Worm (Caenorhabditis elegans) whole organism, L3 larva: ENCODE measurements around the gene Y14H12B.2.

Experiments used
- R02D3.7 ChIP-seq: fragments of 150-350 bp; optimal IDR thresholded peaks from 2 replicates; lab custom pipeline; 2014; ENCODE audit warnings: missing biosample characterization, missing genetic modification characterization
- ZK546.5 ChIP-seq: sonication (generic microtip); optimal IDR thresholded peaks from 2 replicates; lab custom pipeline; 2017; ENCODE audit warnings: missing biosample characterization, missing genetic modification characterization
- aly-2 ChIP-seq: fragments of 150-350 bp; optimal IDR thresholded peaks from 2 replicates; lab custom pipeline; 2014; ENCODE audit warnings: missing biosample characterization, missing genetic modification characterization
- ceh-16 ChIP-seq: sonication (generic microtip); optimal IDR thresholded peaks from 2 replicates; lab custom pipeline; 2017; ENCODE audit warnings: missing biosample characterization, missing genetic modification characterization
- ceh-28 ChIP-seq: fragments of 150-350 bp; optimal IDR thresholded peaks from 2 replicates; lab custom pipeline; 2014; ENCODE audit warnings: missing biosample characterization, missing genetic modification reagents, missing genetic modification characterization
- ceh-82 ChIP-seq: fragments of 150-350 bp; optimal IDR thresholded peaks from 2 replicates; lab custom pipeline; 2014; ENCODE audit warnings: missing biosample characterization, missing genetic modification characterization
- daf-12 ChIP-seq: fragments of 150-350 bp; optimal IDR thresholded peaks from 2 replicates; lab custom pipeline; 2014; ENCODE audit warnings: missing biosample characterization, missing genetic modification reagents, missing genetic modification characterization
- egl-27 ChIP-seq: sonication (generic microtip); optimal IDR thresholded peaks from 4 replicates; lab custom pipeline; 2017; ENCODE audit warnings: missing biosample characterization, missing genetic modification reagents, missing genetic modification characterization
- elt-1 ChIP-seq: fragments of 150-350 bp; optimal IDR thresholded peaks from 2 replicates; lab custom pipeline; 2014; ENCODE audit warnings: missing biosample characterization, missing genetic modification characterization
- elt-2 ChIP-seq: sonication (generic microtip); optimal IDR thresholded peaks from 2 replicates; lab custom pipeline; 2016; ENCODE audit warnings: missing genetic modification reagents, mild to moderate bottlenecking, missing genetic modification characterization, missing compliant biosample characterization
- elt-3 ChIP-seq, 3 experiments: fragments of 150-350 bp in 1 of 3; sonication (generic microtip) in 2 of 3; optimal IDR thresholded peaks; 2 replicates in 2 of 3; 4 replicates in 1 of 3; lab custom pipeline; 2014 to 2017; ENCODE audit warnings: missing biosample characterization in 3 of 3, missing genetic modification characterization in 3 of 3
- eor-1 ChIP-seq, 2 experiments: fragments of 150-350 bp; optimal IDR thresholded peaks; 2 replicates each; lab custom pipeline; 2014 to 2018; ENCODE audit warnings: missing biosample characterization in 2 of 2, missing genetic modification characterization in 2 of 2
- hmg-11 ChIP-seq: sonication (generic microtip); optimal IDR thresholded peaks from 2 replicates; lab custom pipeline; 2016; ENCODE audit warnings: missing genetic modification characterization, missing compliant biosample characterization
- jun-1 ChIP-seq: fragments of 150-350 bp; optimal IDR thresholded peaks from 2 replicates; lab custom pipeline; 2014; ENCODE audit warnings: missing biosample characterization, missing genetic modification reagents, missing genetic modification characterization
- lin-15B ChIP-seq: fragments of 150-350 bp; optimal IDR thresholded peaks from 2 replicates; lab custom pipeline; 2014; ENCODE audit warnings: missing biosample characterization, missing genetic modification characterization
- lin-39 ChIP-seq: fragments of 150-350 bp; optimal IDR thresholded peaks from 2 replicates; lab custom pipeline; 2018; ENCODE audit warnings: missing biosample characterization, missing genetic modification reagents, missing genetic modification characterization
- nfya-1 ChIP-seq: sonication (generic microtip); optimal IDR thresholded peaks from 2 replicates; lab custom pipeline; 2017; ENCODE audit warnings: missing genetic modification characterization, mild to moderate bottlenecking, missing compliant biosample characterization, antibody characterized with exemption, moderate library complexity; ENCODE audit not compliant: insufficient read depth
- nhr-11 ChIP-seq: fragments of 150-350 bp; optimal IDR thresholded peaks from 2 replicates; lab custom pipeline; 2014; ENCODE audit warnings: missing biosample characterization, missing genetic modification characterization
- nhr-12 ChIP-seq: fragments of 150-350 bp; optimal IDR thresholded peaks from 2 replicates; lab custom pipeline; 2014; ENCODE audit warnings: missing biosample characterization, missing genetic modification characterization
- nhr-23 ChIP-seq: fragments of 150-350 bp; optimal IDR thresholded peaks from 2 replicates; lab custom pipeline; 2014; ENCODE audit warnings: missing biosample characterization, missing genetic modification reagents, missing genetic modification characterization
- nhr-237 ChIP-seq: fragments of 150-350 bp; optimal IDR thresholded peaks from 2 replicates; lab custom pipeline; 2014; ENCODE audit warnings: missing biosample characterization, missing genetic modification characterization
- nhr-25 ChIP-seq: sonication (generic microtip); optimal IDR thresholded peaks from 2 replicates; lab custom pipeline; 2017; ENCODE audit warnings: missing biosample characterization, missing genetic modification characterization
- nhr-28 ChIP-seq: fragments of 150-350 bp; optimal IDR thresholded peaks from 2 replicates; lab custom pipeline; 2014; ENCODE audit warnings: missing biosample characterization, missing genetic modification characterization
- nhr-43 ChIP-seq: sonication (generic microtip); optimal IDR thresholded peaks from 2 replicates; lab custom pipeline; 2016; ENCODE audit warnings: mild to moderate bottlenecking, missing genetic modification characterization, missing compliant biosample characterization; ENCODE audit not compliant: poor library complexity, severe bottlenecking
- nhr-67 ChIP-seq: fragments of 150-350 bp; optimal IDR thresholded peaks from 2 replicates; lab custom pipeline; 2014; ENCODE audit warnings: missing biosample characterization, missing genetic modification characterization
- nhr-76 ChIP-seq: fragments of 150-350 bp; sonication (generic microtip); optimal IDR thresholded peaks from 5 replicates; lab custom pipeline; 2014; ENCODE audit warnings: missing biosample characterization, missing genetic modification characterization
- nhr-77 ChIP-seq: fragments of 150-350 bp; optimal IDR thresholded peaks from 2 replicates; lab custom pipeline; 2014; ENCODE audit warnings: missing biosample characterization, missing genetic modification characterization
- pqm-1 ChIP-seq: fragments of 150-350 bp; optimal IDR thresholded peaks from 2 replicates; lab custom pipeline; 2017; ENCODE audit warnings: missing biosample characterization, missing genetic modification characterization, inconsistent platforms
- skn-1 ChIP-seq: fragments of 150-350 bp; optimal IDR thresholded peaks from 2 replicates; lab custom pipeline; 2014; ENCODE audit warnings: missing biosample characterization, missing genetic modification characterization
- snpc-4 ChIP-seq: fragments of 150-350 bp; optimal IDR thresholded peaks from 2 replicates; lab custom pipeline; 2014; ENCODE audit warnings: missing biosample characterization, missing genetic modification characterization
- tbx-2 ChIP-seq: sonication (generic microtip); optimal IDR thresholded peaks from 2 replicates; lab custom pipeline; 2016; ENCODE audit warnings: mild to moderate bottlenecking, missing genetic modification characterization, missing compliant biosample characterization
- unc-39 ChIP-seq: sonication (generic microtip); optimal IDR thresholded peaks from 4 replicates; lab custom pipeline; 2017; ENCODE audit warnings: missing biosample characterization, missing genetic modification characterization
- ztf-4 ChIP-seq: fragments of 150-350 bp; optimal IDR thresholded peaks from 2 replicates; lab custom pipeline; 2014; ENCODE audit warnings: missing biosample characterization, missing genetic modification characterization

Gene Y14H12B.2

DNA sequence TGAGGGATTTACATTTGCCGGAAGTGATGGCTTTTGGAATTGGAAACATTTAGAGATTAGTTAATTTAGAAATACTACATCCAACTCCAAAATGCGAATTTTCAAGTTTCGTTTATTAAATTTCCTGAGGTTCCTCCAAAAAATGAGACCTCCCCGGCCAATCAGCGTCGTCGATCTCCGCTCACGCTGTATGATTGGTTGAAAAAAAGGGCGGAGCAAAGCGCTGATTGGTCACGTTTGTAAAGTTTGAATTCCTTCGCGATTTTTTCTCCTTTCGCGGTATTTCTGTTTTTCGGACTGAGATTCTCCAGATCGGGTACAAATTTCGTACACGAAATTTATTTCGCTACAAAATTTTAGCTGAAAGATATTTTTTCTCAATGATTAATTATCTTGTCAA is 13.9 kb upstream of the Y14H12B.2 start:
- TF ChIP-seq lin-39 (tag; lab: Kevin White, UChicago) = no peak
- peak; percentile 83 for TF ChIP-seq nfya-1 (tag; lab: Kevin White, UChicago)
- no peak for TF ChIP-seq nhr-12
- TF ChIP-seq nhr-23 = no peak
- TF ChIP-seq daf-12 (tag; lab: Kevin White, UChicago) = no peak
- no peak for TF ChIP-seq aly-2
- TF ChIP-seq ztf-4 = no peak
- TF ChIP-seq, all 47 proteins: peak for 1

DNA sequence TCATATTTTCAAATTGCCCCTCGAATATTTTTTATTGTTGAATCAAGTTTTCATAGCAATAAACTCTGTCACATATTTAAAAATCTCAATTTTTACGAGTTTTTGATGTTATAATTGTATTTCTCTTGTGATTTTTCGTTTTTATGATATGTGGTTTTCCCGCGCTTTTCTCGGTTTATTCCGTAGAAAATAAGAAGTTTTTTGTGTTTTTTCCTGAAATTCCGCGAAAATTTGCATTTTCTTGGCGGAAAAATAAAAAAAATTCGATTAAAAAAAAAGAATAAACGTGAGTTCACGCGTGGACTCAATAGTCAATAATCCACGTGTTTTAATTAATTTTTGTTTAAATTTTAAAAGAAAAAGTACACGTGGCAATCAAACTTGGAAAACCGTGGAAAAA is 2.5 kb upstream of the Y14H12B.2 start:
- TF ChIP-seq nhr-67 (tag; lab: Kevin White, UChicago) (no peak), nhr-12 (no peak), nhr-77 (tag; lab: Kevin White, UChicago) (no peak), R02D3.7 (tag; lab: Kevin White, UChicago) (no peak), nhr-23 (no peak), eor-1 (tag; optimal IDR thresholded peaks at IDR 0.05; lab: Kevin White, UChicago) (no peak)

DNA sequence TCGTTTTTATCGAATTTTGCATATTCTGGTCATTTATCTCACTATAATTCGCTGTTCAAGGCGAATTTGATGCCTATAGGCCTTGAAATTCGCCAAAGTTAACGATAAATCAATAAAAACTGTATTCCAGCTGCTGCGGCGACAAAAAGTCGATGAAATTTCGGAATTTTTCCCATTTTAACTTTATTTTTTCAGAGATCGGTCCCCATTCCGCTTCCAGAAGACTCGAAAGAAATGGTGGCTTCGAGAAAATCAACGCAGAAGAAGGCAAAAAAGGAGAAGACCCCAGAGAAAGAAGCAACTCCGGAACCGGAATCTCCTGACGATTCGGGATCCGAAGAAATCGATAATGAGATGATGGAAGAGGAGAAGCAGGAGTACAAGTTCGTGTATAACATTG is 1.6 kb upstream of the Y14H12B.2 start:
- TF ChIP-seq hmg-11 (no peak), elt-1 (tag; lab: Kevin White, UChicago) (no peak), skn-1 (no peak), pqm-1 (tag; lab: Kevin White, UChicago) (no peak), nhr-43 (no peak), eor-1 (tag; optimal IDR thresholded peaks at IDR 0.05; lab: Kevin White, UChicago) (no peak), nhr-23 (no peak), lin-15B (no peak), nhr-67 (tag; lab: Kevin White, UChicago) (no peak), R02D3.7 (tag; lab: Kevin White, UChicago) (no peak), tbx-2 (tag; lab: Kevin White, UChicago) (no peak), nfya-1 (tag; lab: Kevin White, UChicago) (no peak), nhr-12 (no peak), egl-27 (tag; lab: Kevin White, UChicago) (no peak), jun-1 (tag; lab: Kevin White, UChicago) (no peak)

ce11 chrII:3934085-3934484 is 545 bp upstream of the Y14H12B.2 start, which contains the start of gene Y14H12B.1:
Gene Y14H12B.1, plus strand, starts transcription at chrII:3934447.
- TF ChIP-seq ceh-82 (tag; lab: Kevin White, UChicago) = no peak
- no peak for TF ChIP-seq pqm-1 (tag; lab: Kevin White, UChicago)
- no peak for TF ChIP-seq ceh-16
- TF ChIP-seq aly-2 = no peak
- no peak for TF ChIP-seq nhr-11 (tag; lab: Kevin White, UChicago)
- no peak for TF ChIP-seq elt-3 (tag; optimal IDR thresholded peaks at IDR 0.05; lab: Kevin White, UChicago)
- no peak for TF ChIP-seq nhr-67 (tag; lab: Kevin White, UChicago)
- TF ChIP-seq lin-39 (tag; lab: Kevin White, UChicago) = no peak
- TF ChIP-seq lin-15B = no peak
- TF ChIP-seq snpc-4 (tag; lab: Kevin White, UChicago) = no peak
- no peak for TF ChIP-seq nhr-77 (tag; lab: Kevin White, UChicago)
- TF ChIP-seq elt-2 (tag; lab: Kevin White, UChicago) = no peak
- no peak for TF ChIP-seq unc-39 (tag; lab: Kevin White, UChicago)
- TF ChIP-seq R02D3.7 (tag; lab: Kevin White, UChicago) = no peak
- TF ChIP-seq nhr-237 (tag; lab: Kevin White, UChicago) = no peak
- no peak for TF ChIP-seq daf-12 (tag; lab: Kevin White, UChicago)

DNA sequence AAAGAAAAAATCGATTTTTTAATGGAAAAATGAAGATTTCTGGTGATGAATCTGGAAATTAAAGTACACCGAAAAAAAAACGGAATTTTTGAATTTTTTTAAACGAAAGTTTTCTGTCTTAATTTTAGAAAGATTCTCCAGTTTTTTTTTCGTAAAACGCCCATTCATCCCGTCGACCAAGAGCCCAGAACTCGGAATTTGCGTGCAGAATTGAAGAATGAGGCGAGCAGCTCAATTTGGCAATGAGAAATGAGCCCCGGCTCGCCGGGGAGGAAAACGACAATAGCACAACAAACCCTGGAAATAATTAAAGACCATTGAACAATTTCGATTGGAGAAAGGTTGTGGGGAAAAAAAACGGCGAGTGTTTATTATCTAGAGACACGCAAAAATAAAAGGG is 1.7 kb downstream of the Y14H12B.2 start:
- no peak for TF ChIP-seq ZK546.5 (tag; lab: Kevin White, UChicago)
- TF ChIP-seq lin-39 (tag; lab: Kevin White, UChicago) = peak; percentile 4
- TF ChIP-seq, all 47 proteins: peak for 1

- TF ChIP-seq nhr-25 (tag; lab: Kevin White, UChicago) (no peak), daf-12 (tag; lab: Kevin White, UChicago) (no peak), nfya-1 (tag; lab: Kevin White, UChicago) (peak; percentile 90), ceh-28 (tag; lab: Kevin White, UChicago) (no peak), nhr-28 (tag; lab: Kevin White, UChicago) (no peak), aly-2 (no peak), nhr-76 (tag; lab: Kevin White, UChicago) (no peak)
Measured at ce11 chrII:3931230-3931629, 2.3 kb downstream of the Y14H12B.2 start.
